Worm (Caenorhabditis elegans) whole organism, L4/young adult: Measurements from ENCODE around the gene F22E5.22.
"Not testable (repeated sequence)": the region's sequence is repeated elsewhere in the genome, so short reads cannot be mapped to it uniquely, and the experiment has no call there.

Source experiments
- W03F9.2 ChIP-seq: fragments of 150-350 bp; optimal IDR thresholded peaks from 2 replicates; lab custom pipeline; 2014; ENCODE audit warnings: missing biosample characterization, missing genetic modification characterization
- dao-5 ChIP-seq: sonication (generic microtip); optimal IDR thresholded peaks from 2 replicates; lab custom pipeline; 2016; ENCODE audit warnings: missing genotype, missing genetic modification characterization, moderate library complexity, missing compliant biosample characterization
- him-1 ChIP-seq: sonication (generic microtip); optimal IDR thresholded peaks from 2 replicates; lab custom pipeline; 2016; ENCODE audit warnings: missing genotype, missing genetic modification reagents, missing genetic modification characterization, missing compliant biosample characterization

Gene F22E5.22

DNA sequence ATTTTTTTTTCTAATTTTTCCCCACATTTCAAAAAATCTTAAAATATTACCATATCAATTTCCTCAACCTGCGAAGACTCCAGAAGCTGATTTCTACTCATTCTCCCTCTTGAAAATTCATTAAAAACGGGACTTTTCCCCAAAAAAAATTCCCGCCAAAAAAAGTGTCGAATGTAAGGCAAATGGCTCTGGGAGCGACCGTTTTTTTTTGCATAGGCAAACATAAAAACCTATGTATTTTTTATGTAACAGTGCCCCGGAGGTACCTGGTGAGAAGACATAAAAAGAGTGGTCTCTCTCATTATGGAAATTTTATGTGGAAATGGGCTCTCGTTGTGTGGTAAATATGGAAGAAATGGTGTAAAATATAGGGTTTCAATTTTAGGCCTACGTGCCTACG, 18.5 kb downstream of the F22E5.22 start, which contains the start of gene ceh-87:
Gene ceh-87, minus strand, starts transcription at position 101 of the 400 bp plus-strand sequence.
- TF ChIP-seq him-1 (tag; lab: Kevin White, UChicago) (no peak), dao-5 (tag; lab: Kevin White, UChicago) (no peak), W03F9.2 (tag; lab: Kevin White, UChicago) (no peak)

- no peak for TF ChIP-seq him-1 (tag; lab: Kevin White, UChicago)
- TF ChIP-seq W03F9.2 (tag; lab: Kevin White, UChicago): no peak
- no peak for TF ChIP-seq dao-5 (tag; lab: Kevin White, UChicago)
Observed at ce11 chrII:2684783-2685182, 19.1 kb downstream of the F22E5.22 start.

- TF ChIP-seq W03F9.2 (tag; lab: Kevin White, UChicago): no peak
- TF ChIP-seq dao-5 (tag; lab: Kevin White, UChicago): no peak
- no peak for TF ChIP-seq him-1 (tag; lab: Kevin White, UChicago)
Observed at ce11 chrII:2686985-2687675, 21.4 kb downstream of the F22E5.22 start, which contains the start of the genes sup-9 and nspf-1. Gene sup-9, minus strand, starts transcription at chrII:2687027. Gene nspf-1, plus strand, starts transcription at chrII:2687625.

ce11 chrII:2688616-2689015, 22.9 kb downstream of the F22E5.22 start, which contains the start of gene nspf-2:
Gene nspf-2, plus strand, starts transcription at chrII:2688916.
- TF ChIP-seq him-1, dao-5, W03F9.2 (tag; lab: Kevin White, UChicago): not testable (repeated sequence)

DNA sequence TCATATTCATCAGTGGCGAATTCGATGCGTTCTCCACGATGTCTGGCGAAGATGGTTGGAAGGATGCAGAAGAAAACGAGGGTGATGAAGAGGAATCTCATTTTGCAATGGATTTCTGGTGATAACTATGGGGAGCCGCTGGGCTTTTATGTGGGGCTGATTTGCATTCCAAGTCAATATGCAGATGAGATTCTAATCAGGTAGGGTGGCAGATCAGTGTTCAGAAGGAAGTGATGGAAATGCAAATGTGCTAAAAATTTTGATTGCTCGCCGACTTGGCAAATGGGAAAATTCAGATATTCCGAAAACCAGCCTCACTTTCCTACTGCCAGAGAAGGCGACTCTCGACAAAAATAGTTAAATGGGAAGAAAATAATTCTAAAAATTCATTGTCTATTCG, 24.4 kb downstream of the F22E5.22 start, which contains the start of gene nspf-3:
Gene nspf-3, minus strand, starts transcription at position 101 of the 400 bp plus-strand sequence.
- no peak for TF ChIP-seq W03F9.2 (tag; lab: Kevin White, UChicago)
- TF ChIP-seq dao-5 (tag; lab: Kevin White, UChicago): no peak
- no peak for TF ChIP-seq him-1 (tag; lab: Kevin White, UChicago)

DNA sequence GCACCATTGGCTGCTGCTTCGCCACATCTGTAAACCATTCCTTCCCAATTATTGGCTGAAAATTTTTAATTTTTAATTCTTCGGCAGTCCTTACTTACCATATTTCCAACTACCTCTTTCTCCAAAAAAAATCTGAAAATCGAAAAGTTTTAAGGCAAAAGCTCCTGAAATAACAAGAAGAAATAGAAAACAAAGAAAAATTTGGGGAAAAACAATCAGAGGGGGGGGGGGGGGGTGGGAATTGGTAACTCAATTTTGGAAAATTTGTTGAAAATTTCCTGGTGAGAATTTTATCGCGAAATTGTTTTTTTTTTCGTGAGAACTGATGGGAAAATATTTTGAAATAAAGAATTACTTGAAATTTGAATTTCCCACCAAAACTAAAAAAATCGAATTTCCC, 26.8 kb downstream of the F22E5.22 start, which contains the start of gene set-11:
Gene set-11, minus strand, starts transcription at position 101 of the 400 bp plus-strand sequence.
- no peak for TF ChIP-seq him-1 (tag; lab: Kevin White, UChicago)
- no peak for TF ChIP-seq dao-5 (tag; lab: Kevin White, UChicago)
- TF ChIP-seq W03F9.2 (tag; lab: Kevin White, UChicago): no peak

ce11 chrII:2695079-2695478, 29.4 kb downstream of the F22E5.22 start:
- no peak for TF ChIP-seq him-1 (tag; lab: Kevin White, UChicago)
- TF ChIP-seq dao-5 (tag; lab: Kevin White, UChicago): no peak
- TF ChIP-seq W03F9.2 (tag; lab: Kevin White, UChicago): no peak

DNA sequence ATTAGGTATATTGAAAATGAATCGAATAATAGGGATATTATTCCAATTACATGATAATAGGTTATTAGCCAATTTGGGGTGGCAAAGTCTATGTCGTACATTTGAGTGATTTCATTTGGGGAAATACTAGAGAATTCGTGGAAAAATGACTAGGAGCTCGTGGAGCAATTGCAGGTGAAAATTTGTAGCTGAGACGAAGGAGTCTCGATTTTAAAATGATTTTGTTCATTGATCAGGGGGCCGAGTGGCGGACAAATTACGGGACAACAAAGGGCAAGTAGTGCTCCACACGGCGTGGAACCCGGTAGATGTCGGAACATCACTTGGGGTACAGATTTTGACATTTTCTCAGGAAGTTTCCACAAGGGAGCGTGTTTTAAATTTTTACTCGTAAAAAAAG, 32.7 kb downstream of the F22E5.22 start, which contains the start of gene sri-62:
Gene sri-62, minus strand, starts transcription at position 101 of the 400 bp plus-strand sequence.
- no peak for TF ChIP-seq dao-5 (tag; lab: Kevin White, UChicago)
- no peak for TF ChIP-seq him-1 (tag; lab: Kevin White, UChicago)
- no peak for TF ChIP-seq W03F9.2 (tag; lab: Kevin White, UChicago)

ce11 chrII:2700229-2700628, 34.5 kb downstream of the F22E5.22 start, which contains the start of gene sri-61:
Gene sri-61, minus strand, starts transcription at chrII:2700329.
- TF ChIP-seq W03F9.2 (tag; lab: Kevin White, UChicago): no peak
- no peak for TF ChIP-seq dao-5 (tag; lab: Kevin White, UChicago)
- TF ChIP-seq him-1 (tag; lab: Kevin White, UChicago): no peak

DNA sequence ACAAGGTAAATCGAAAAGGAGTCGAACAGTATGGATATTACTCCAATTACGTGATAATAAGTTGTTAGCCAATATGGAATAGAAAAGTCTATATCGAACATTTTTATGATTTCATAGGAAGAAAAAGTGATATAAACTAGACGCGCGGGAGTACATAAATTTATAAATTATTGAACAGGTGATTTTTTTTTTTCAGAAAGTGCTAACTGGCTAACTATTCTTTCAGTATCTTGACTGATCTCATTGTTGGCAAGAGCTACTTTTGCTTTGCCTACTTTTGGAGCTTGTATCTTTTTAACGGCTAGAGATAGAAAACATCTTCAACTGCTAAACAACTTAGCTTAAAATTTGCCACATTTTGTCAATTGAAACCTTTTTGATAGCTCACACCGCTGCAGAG, 37.1 kb downstream of the F22E5.22 start, which contains the start of gene sri-60:
Gene sri-60, minus strand, starts transcription at position 101 of the 400 bp plus-strand sequence.
- no peak for TF ChIP-seq W03F9.2 (tag; lab: Kevin White, UChicago)
- no peak for TF ChIP-seq him-1 (tag; lab: Kevin White, UChicago)
- no peak for TF ChIP-seq dao-5 (tag; lab: Kevin White, UChicago)

- TF ChIP-seq W03F9.2 (tag; lab: Kevin White, UChicago) (no peak), him-1 (tag; lab: Kevin White, UChicago) (no peak), dao-5 (tag; lab: Kevin White, UChicago) (no peak)
Observed at ce11 chrII:2705200-2705599, 39.5 kb downstream of the F22E5.22 start, which contains the start of gene srh-128. Gene srh-128, minus strand, starts transcription at chrII:2705300.

ce11 chrII:2707872-2708271, 42.2 kb downstream of the F22E5.22 start, which contains the start of gene Y47G7B.2:
Gene Y47G7B.2, minus strand, starts transcription at chrII:2708014.
- TF ChIP-seq him-1 (tag; lab: Kevin White, UChicago): no peak
- TF ChIP-seq W03F9.2 (tag; lab: Kevin White, UChicago): no peak
- no peak for TF ChIP-seq dao-5 (tag; lab: Kevin White, UChicago)

ce11 chrII:2709942-2710341, 44.2 kb downstream of the F22E5.22 start, which contains the start of gene T05A8.1:
Gene T05A8.1, minus strand, starts transcription at chrII:2710042.
- TF ChIP-seq him-1 (tag; lab: Kevin White, UChicago) (no peak), W03F9.2 (tag; lab: Kevin White, UChicago) (no peak), dao-5 (tag; lab: Kevin White, UChicago) (no peak)
